Worm (Caenorhabditis elegans) whole organism, midembryonic: Measurements from ENCODE around the gene srw-14.

Source experiments
- T22C8.4 ChIP-seq: fragments of 200-800 bp; sonication (Bioruptor generic); IDR thresholded peaks from 2 replicates; pipeline ENCODE4 v1.3.6; 2022; ENCODE audit warnings: missing genetic modification characterization, missing compliant biosample characterization
- cog-1 ChIP-seq: sonication (generic microtip); optimal IDR thresholded peaks from 2 replicates; lab custom pipeline; 2016; ENCODE audit warnings: missing genetic modification characterization, missing compliant biosample characterization
- flt-1 ChIP-seq: fragments of 200-800 bp; sonication (Bioruptor generic); IDR thresholded peaks from 2 replicates; pipeline ENCODE4 v1.3.6; 2022; ENCODE audit warnings: missing genetic modification characterization, missing compliant biosample characterization
- klf-2 ChIP-seq: fragments of 200-800 bp; sonication (Bioruptor generic); conservative IDR thresholded peaks from 2 replicates; pipeline ENCODE4 v1.3.6; 2022; ENCODE audit warnings: missing genetic modification reagents, missing genetic modification characterization, missing compliant biosample characterization
- med-1 ChIP-seq: sonication (generic microtip); optimal IDR thresholded peaks from 2 replicates; lab custom pipeline; 2017; ENCODE audit warnings: missing genetic modification characterization, mild to moderate bottlenecking, missing compliant biosample characterization, antibody characterized with exemption, missing genetic modification reagents; ENCODE audit not compliant: insufficient read depth
- ref-1 ChIP-seq: fragments of 200-800 bp; sonication (Bioruptor generic); conservative IDR thresholded peaks from 2 replicates; pipeline ENCODE4 v1.3.6; 2022; ENCODE audit warnings: missing genetic modification reagents, missing genetic modification characterization, missing compliant biosample characterization
- tab-1 ChIP-seq: fragments of 200-800 bp; sonication (Bioruptor generic); IDR thresholded peaks from 2 replicates; pipeline ENCODE4 v1.3.6; 2022; ENCODE audit warnings: missing genetic modification characterization, missing compliant biosample characterization
- ztf-23 ChIP-seq: fragments of 200-800 bp; sonication (Bioruptor generic); IDR thresholded peaks from 2 replicates; pipeline ENCODE4 v1.3.6; 2022; ENCODE audit warnings: missing genetic modification reagents, missing genetic modification characterization, missing compliant biosample characterization
- ztf-29 ChIP-seq: fragments of 200-800 bp; sonication (Bioruptor generic); IDR thresholded peaks from 2 replicates; pipeline ENCODE4 v1.3.6; 2022; ENCODE audit warnings: missing genetic modification reagents, missing genetic modification characterization, missing compliant biosample characterization

srw-14 gene

DNA sequence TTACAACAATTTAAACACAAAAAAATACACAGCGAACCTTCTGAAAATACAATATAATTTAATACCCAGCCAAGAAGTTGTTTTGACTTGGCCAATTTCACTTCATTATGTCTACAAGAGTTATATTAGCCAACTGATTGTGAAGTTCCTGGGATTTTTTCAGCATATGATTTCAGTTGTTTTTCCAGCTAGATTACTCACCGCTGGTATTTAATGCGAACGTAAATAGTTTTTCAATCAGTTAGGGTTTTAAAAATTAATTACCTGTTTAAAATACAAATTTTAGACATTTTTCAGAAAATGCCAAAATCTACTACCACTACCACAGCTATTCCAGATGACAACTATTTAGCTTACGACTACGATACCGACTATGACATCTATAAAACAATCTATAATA lies at the start of gene srw-14:
TSS of gene srw-14 (plus strand) at position 301 of the 400 bp plus-strand sequence.
- TF ChIP-seq cog-1 (tag; lab: Kevin White, UChicago) (no peak), klf-2 (GFP tag; lab: Robert Waterston, UW) (no peak), med-1 (no peak), ztf-29 (GFP tag; lab: Robert Waterston, UW) (no peak), tab-1 (GFP tag; lab: Robert Waterston, UW) (no peak), T22C8.4 (GFP tag; lab: Robert Waterston, UW) (no peak), flt-1 (GFP tag; lab: Robert Waterston, UW) (no peak), ztf-23 (GFP tag; lab: Robert Waterston, UW) (no peak), ref-1 (GFP tag; lab: Robert Waterston, UW) (no peak)

DNA sequence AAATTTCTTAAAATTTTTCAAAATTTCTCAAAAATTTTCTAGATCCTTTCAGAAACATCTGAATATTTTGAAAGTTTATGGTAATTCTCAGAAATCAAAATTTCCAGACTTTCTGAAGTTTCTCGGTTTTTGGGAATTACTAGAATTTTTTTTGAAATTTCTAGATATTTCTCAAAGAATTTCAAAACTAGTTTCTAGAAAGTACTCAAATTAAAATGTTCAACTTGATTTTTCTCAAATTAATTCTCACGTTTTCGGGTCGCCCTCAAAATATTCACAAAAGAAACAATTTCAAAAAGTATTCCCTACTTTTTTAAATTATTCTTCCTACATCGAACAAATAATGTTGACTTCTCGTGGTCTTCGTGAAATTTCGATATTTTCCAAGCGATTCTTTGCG lies 46.0 kb upstream of the srw-14 start, which contains the start of gene T09F5.10:
TSS of gene T09F5.10 (plus strand) at position 301 of the 400 bp plus-strand sequence.
- no peak for TF ChIP-seq med-1
- no peak for TF ChIP-seq cog-1 (tag; lab: Kevin White, UChicago)

DNA sequence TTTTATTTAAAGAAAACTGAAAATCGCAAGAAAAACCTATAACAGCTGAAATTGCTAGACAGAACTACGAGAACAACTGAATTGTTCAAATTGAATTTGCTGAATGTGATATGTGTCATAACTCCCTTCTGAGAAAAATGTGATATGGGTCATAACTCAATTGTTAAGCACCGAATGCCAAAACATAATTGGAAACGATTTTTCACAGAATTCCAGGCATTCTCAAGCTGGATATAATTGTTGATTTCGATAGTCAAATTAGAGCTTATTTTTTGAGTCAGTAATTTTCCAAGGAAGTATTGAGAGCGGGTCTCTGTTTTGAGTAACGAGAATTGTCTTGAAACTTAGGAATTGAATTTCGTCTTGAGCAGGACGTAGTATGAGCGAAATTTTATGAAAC lies 43.9 kb upstream of the srw-14 start:
- TF ChIP-seq flt-1 (GFP tag; lab: Robert Waterston, UW): no peak

DNA sequence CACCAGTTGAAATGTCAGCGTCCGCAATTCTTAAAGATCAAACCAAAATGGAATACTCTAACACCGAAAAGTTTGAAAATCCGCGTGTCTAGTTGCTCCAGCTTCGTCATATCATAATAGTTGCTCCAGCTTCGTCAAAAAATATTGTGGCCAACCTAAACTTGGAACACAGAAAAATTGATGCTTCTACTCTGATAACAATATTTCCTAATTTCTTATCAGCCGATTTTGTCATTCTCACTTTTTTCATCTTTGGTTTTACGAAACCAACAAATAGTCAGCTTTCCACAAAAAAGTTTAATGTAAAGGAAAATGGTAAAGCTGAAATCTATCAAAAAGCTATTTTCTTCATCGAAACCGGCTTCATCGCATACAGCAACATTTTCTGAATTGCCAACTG lies 43.3 kb upstream of the srw-14 start, which contains the start of gene fbxa-84:
TSS of gene fbxa-84 (plus strand) at position 34 of the 400 bp plus-strand sequence.
- TF ChIP-seq cog-1 (tag; lab: Kevin White, UChicago) (no peak), ref-1 (GFP tag; lab: Robert Waterston, UW) (no peak), klf-2 (GFP tag; lab: Robert Waterston, UW) (no peak), flt-1 (GFP tag; lab: Robert Waterston, UW) (no peak)

DNA sequence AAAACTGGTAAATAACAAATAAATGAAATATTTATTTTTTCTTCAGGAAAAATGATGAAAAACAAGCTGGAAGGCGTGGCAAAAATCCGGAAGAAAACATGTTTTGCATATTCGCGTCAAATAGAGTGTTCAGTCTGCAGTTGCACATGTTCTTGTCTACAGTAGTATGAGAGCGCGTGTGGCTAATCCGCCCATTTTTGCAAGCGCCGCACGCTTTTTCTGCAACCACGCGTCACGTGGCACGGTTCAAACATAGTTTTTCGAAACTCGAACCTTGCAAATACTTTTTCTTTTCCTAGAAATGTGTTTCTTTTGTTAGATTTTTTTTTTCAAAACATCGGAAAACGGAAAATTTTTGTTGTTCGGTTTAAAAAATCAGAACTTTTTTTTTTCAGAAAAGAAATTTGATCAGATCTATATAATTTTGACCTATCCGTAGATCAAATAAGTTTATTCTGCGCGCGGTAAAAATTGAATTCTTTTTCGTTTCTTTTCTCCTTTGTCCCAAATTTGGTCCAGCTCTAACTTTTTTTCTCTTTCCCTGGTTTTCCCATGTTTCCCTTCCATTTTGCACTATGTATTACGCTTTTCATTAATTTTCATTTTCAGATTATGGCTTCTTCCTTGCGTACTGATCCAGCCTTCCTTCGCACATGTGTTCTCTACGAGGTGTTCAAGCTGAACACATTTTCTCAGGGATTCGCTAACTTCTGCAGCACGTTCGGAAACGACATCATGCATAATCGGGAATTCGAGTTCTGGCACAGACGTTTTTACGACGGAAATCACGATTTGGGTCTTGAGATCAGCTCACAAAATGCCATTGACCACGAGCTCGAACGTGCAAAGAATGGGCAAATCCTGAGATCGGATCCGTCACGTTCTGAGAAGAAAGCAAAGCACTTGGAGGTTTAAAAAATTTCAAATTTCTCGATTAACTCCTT lies 41.4 kb upstream of the srw-14 start, which contains the start of gene Y75B12B.1:
TSS of gene Y75B12B.1 (plus strand) at position 603 of the 944 bp plus-strand sequence.
- TF ChIP-seq ztf-29 (GFP tag; lab: Robert Waterston, UW): no peak
- TF ChIP-seq ref-1 (GFP tag; lab: Robert Waterston, UW): no peak
- TF ChIP-seq cog-1 (tag; lab: Kevin White, UChicago): no peak
- TF ChIP-seq klf-2 (GFP tag; lab: Robert Waterston, UW): no peak
- no peak for TF ChIP-seq T22C8.4 (GFP tag; lab: Robert Waterston, UW)
- no peak for TF ChIP-seq tab-1 (GFP tag; lab: Robert Waterston, UW)
- TF ChIP-seq ztf-23 (GFP tag; lab: Robert Waterston, UW): no peak
- TF ChIP-seq med-1: no peak
- no peak for TF ChIP-seq flt-1 (GFP tag; lab: Robert Waterston, UW)

DNA sequence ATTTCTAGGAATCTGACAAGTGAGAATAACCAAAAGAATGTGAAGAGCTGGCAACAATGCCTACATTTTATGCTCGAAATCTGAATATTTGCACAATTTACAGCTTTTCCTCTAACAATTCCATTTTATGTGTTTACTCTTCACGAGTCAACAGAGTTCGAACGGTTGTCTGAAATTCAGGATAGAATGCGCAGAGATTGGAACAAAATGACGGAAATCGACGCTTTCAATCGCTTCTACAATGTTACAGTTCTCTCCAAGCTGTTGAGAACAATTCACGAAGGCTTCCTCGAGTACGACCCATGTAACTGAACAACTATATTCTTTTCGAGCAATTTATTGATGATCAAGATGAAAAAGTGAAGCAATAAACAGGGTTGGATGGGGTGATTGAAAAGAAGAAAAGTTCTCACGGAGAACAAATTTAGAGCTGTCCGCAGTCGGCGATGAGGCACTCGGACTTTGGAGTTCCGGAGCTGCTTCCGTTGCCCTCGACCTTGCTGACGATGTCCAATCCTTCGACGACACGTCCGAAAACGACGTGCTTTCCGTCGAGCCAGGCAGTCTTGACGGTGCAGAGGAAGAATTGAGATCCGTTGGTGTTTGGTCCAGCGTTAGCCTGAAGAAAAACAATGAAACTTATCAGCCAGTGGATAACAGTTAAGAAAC lies 39.4 kb upstream of the srw-14 start, which contains the start of gene Y75B12B.3:
TSS of gene Y75B12B.3 (minus strand) at position 21 of the 669 bp plus-strand sequence.
- TF ChIP-seq tab-1 (GFP tag; lab: Robert Waterston, UW): no peak
- no peak for TF ChIP-seq T22C8.4 (GFP tag; lab: Robert Waterston, UW)
- TF ChIP-seq ref-1 (GFP tag; lab: Robert Waterston, UW): no peak
- TF ChIP-seq ztf-23 (GFP tag; lab: Robert Waterston, UW): no peak
- TF ChIP-seq ztf-29 (GFP tag; lab: Robert Waterston, UW): no peak
- TF ChIP-seq flt-1 (GFP tag; lab: Robert Waterston, UW): no peak
- TF ChIP-seq med-1: no peak
- TF ChIP-seq cog-1 (tag; lab: Kevin White, UChicago): no peak
- no peak for TF ChIP-seq klf-2 (GFP tag; lab: Robert Waterston, UW)

DNA sequence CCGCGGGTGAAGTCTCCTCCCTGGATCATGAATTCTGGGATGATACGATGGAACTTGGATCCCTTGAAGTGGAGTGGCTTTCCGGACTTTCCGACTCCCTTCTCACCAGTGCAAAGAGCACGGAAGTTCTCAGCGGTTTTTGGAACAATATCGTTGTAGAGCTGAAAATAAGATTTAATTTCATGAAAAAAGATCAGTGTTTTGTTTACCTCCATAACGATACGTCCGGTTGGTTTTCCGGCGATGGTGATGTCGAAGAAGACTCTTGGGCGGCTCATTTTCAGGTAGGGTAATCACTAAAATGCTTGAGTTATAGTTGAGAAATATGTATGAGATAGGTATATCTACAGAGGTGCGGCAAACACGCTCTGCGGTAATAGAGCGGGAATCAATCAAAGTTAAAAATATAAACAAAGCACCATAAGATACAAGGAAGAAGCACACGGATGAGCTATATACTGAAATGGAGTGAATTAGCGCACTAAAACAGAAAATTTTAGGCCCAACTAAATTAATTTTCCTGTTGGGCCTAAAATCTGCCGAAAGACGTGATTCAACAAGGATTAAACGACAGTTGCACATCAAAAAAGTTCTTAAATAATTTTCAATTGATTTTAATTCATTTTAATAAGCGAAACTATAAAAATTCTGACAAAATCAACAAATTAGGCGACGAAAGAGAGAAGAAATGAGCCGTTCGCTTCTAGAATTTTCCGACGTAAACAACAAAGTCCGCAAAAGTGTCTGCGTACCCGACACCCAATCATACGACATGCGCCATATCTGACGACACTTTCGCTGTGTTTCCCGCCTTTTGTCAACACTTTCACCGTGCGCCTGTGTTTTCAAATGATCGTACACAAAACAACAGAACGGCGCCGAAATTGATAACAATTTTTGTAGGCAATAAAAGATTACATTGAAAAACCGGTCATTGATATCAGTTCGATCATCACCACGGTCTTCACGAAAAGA lies 38.4 kb upstream of the srw-14 start, which contains the start of the genes cyn-7 and bath-36:
TSS of gene cyn-7 (minus strand) at position 296 of the 975 bp plus-strand sequence.
TSS of gene bath-36 (plus strand) at position 806 of the 975 bp plus-strand sequence.
- peak; percentile 24; the same call in 1 of the 2 replicates for TF ChIP-seq flt-1 (GFP tag; lab: Robert Waterston, UW)
- no peak for TF ChIP-seq T22C8.4 (GFP tag; lab: Robert Waterston, UW)

DNA sequence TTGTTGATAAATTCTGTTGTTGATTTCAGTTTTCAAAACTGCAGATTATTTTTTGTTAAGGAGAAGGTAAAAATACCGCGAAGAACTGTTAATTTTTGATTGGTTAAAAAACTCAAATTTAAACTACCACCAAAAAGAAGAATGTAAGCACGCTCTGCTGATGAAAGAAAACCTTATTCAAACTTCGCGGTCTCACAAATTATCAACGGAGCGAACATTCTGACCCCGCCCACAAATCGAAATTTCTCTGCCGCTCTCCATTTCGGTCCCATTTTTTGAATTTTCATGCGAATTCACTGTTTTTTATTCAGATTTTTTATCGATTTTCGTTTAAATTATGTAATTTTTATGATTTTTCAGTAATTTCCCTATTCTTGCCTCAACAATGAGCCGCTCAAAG lies 36.2 kb upstream of the srw-14 start, which contains the start of gene cyn-3:
TSS of gene cyn-3 (plus strand) at position 361 of the 400 bp plus-strand sequence.
- TF ChIP-seq T22C8.4 (GFP tag; lab: Robert Waterston, UW): no peak
- no peak for TF ChIP-seq ztf-29 (GFP tag; lab: Robert Waterston, UW)
- no peak for TF ChIP-seq tab-1 (GFP tag; lab: Robert Waterston, UW)
- TF ChIP-seq ref-1 (GFP tag; lab: Robert Waterston, UW): no peak
- TF ChIP-seq cog-1 (tag; lab: Kevin White, UChicago): no peak
- no peak for TF ChIP-seq klf-2 (GFP tag; lab: Robert Waterston, UW)
- no peak for TF ChIP-seq flt-1 (GFP tag; lab: Robert Waterston, UW)
- TF ChIP-seq med-1: no peak
- no peak for TF ChIP-seq ztf-23 (GFP tag; lab: Robert Waterston, UW)
